Worm (Caenorhabditis elegans) whole organism, L1 larva: ENCODE results near the gene F59B2.9.

Experiments used
- C16A3.4 ChIP-seq: fragments of 150-350 bp; optimal IDR thresholded peaks from 2 replicates; lab custom pipeline; 2014; ENCODE audit warnings: missing biosample characterization, missing genetic modification characterization
- F16B12.6 ChIP-seq: fragments of 150-350 bp; optimal IDR thresholded peaks from 2 replicates; lab custom pipeline; 2014; ENCODE audit warnings: missing biosample characterization, missing genetic modification characterization
- Y116A8C.19 ChIP-seq: sonication (generic microtip); optimal IDR thresholded peaks from 2 replicates; lab custom pipeline; 2016; ENCODE audit warnings: missing compliant biosample characterization, missing genetic modification characterization, borderline replicate concordance
- aha-1 ChIP-seq: fragments of 150-350 bp; optimal IDR thresholded peaks from 2 replicates; lab custom pipeline; 2014; ENCODE audit warnings: missing biosample characterization, missing genetic modification characterization
- ama-1 ChIP-seq: fragments of 150-350 bp; optimal IDR thresholded peaks from 2 replicates; lab custom pipeline; 2014
- blmp-1 ChIP-seq: fragments of 150-350 bp; optimal IDR thresholded peaks from 2 replicates; lab custom pipeline; 2014; ENCODE audit warnings: missing biosample characterization, missing genetic modification characterization
- ceh-63 ChIP-seq: fragments of 200-800 bp; sonication (Bioruptor generic); optimal IDR thresholded peaks from 2 replicates; lab custom pipeline; 2018; ENCODE audit warnings: mild to moderate bottlenecking, missing genetic modification characterization, missing compliant biosample characterization
- ceh-82 ChIP-seq, 3 experiments: fragments of 150-350 bp in 1 of 3; sonication (generic microtip) in 2 of 3; optimal IDR thresholded peaks; 2 replicates each; lab custom pipeline; 2014 to 2017; ENCODE audit warnings: missing biosample characterization in 3 of 3, missing genetic modification characterization in 3 of 3
- dpl-1 ChIP-seq, 3 experiments: fragments of 150-350 bp in 2 of 3; sonication (generic microtip) in 1 of 3; optimal IDR thresholded peaks; 2 replicates each; lab custom pipeline; 2014 to 2017; ENCODE audit warnings: missing biosample characterization in 3 of 3, missing genetic modification characterization in 3 of 3, missing genetic modification reagents in 3 of 3
- efl-1 ChIP-seq, 4 experiments: fragments of 150-350 bp; optimal IDR thresholded peaks in 3 of 4; peaks in 1 of 4; 1 replicate in 1 of 4; 2 replicates in 3 of 4; lab custom pipeline; 2014; ENCODE audit warnings: missing biosample characterization in 2 of 4, missing genetic modification characterization in 2 of 4, missing genetic modification reagents in 2 of 4
- elt-3 ChIP-seq, 6 experiments: fragments of 150-350 bp in 1 of 6; sonication (generic microtip); optimal IDR thresholded peaks; 2 replicates each; lab custom pipeline; 2017 to 2018; ENCODE audit warnings: missing biosample characterization in 6 of 6, missing genetic modification characterization in 6 of 6, inconsistent platforms in 1 of 6
- ets-5 ChIP-seq: fragments of 200-800 bp; sonication (Bioruptor generic); IDR thresholded peaks from 2 replicates; pipeline ENCODE4 v1.3.6; 2022; ENCODE audit warnings: missing genetic modification characterization, missing compliant biosample characterization
- fkh-4 ChIP-seq: sonication (generic microtip); optimal IDR thresholded peaks from 2 replicates; lab custom pipeline; 2016; ENCODE audit warnings: missing compliant biosample characterization, missing genetic modification characterization, borderline replicate concordance
- fkh-8 ChIP-seq: sonication (generic microtip); optimal IDR thresholded peaks from 2 replicates; lab custom pipeline; 2016; ENCODE audit warnings: mild to moderate bottlenecking, missing genetic modification characterization, missing compliant biosample characterization
- fos-1 ChIP-seq: fragments of 150-350 bp; optimal IDR thresholded peaks from 2 replicates; lab custom pipeline; 2014; ENCODE audit warnings: missing biosample characterization, missing genetic modification characterization
- grh-1 ChIP-seq: fragments of 200-800 bp; sonication (Bioruptor generic); IDR thresholded peaks from 2 replicates; pipeline ENCODE4 v1.3.6; 2022; ENCODE audit warnings: missing genetic modification reagents, missing genetic modification characterization, missing compliant biosample characterization
- hlh-4 ChIP-seq: sonication (generic microtip); optimal IDR thresholded peaks from 2 replicates; lab custom pipeline; 2016; ENCODE audit warnings: mild to moderate bottlenecking, missing genetic modification characterization, missing compliant biosample characterization
- irx-1 ChIP-seq: sonication (generic microtip); optimal IDR thresholded peaks from 2 replicates; lab custom pipeline; 2016; ENCODE audit warnings: missing genetic modification characterization, missing compliant biosample characterization
- isw-1 ChIP-seq: fragments of 200-800 bp; sonication (Bioruptor generic); IDR thresholded peaks from 2 replicates; pipeline ENCODE4 v1.3.6; 2022; ENCODE audit warnings: missing genetic modification characterization, missing compliant biosample characterization
- jun-1 ChIP-seq: fragments of 150-350 bp; optimal IDR thresholded peaks from 2 replicates; lab custom pipeline; 2014; ENCODE audit warnings: missing biosample characterization, missing genetic modification reagents, missing genetic modification characterization
- lin-13 ChIP-seq: fragments of 150-350 bp; optimal IDR thresholded peaks from 2 replicates; lab custom pipeline; 2014; ENCODE audit warnings: missing biosample characterization, missing genetic modification reagents, missing genetic modification characterization
- lin-35 ChIP-seq, 2 experiments: fragments of 150-350 bp; optimal IDR thresholded peaks; 2 replicates each; lab custom pipeline; 2014; ENCODE audit warnings: missing biosample characterization in 2 of 2, missing genetic modification characterization in 2 of 2, missing genetic modification reagents in 2 of 2
- lsy-2 ChIP-seq, 2 experiments: fragments of 150-350 bp; optimal IDR thresholded peaks; 2 replicates each; lab custom pipeline; 2014; ENCODE audit warnings: missing biosample characterization in 2 of 2, missing genetic modification characterization in 2 of 2
- mef-2 ChIP-seq: fragments of 150-350 bp; optimal IDR thresholded peaks from 2 replicates; lab custom pipeline; 2014; ENCODE audit warnings: missing biosample characterization, missing genetic modification characterization
- mep-1 ChIP-seq: fragments of 150-350 bp; optimal IDR thresholded peaks from 2 replicates; lab custom pipeline; 2014; ENCODE audit warnings: missing biosample characterization, missing genetic modification characterization
- nhr-11 ChIP-seq: fragments of 150-350 bp; optimal IDR thresholded peaks from 2 replicates; lab custom pipeline; 2014; ENCODE audit warnings: missing biosample characterization, missing genetic modification characterization
- nhr-19 ChIP-seq: fragments of 200-800 bp; sonication (Bioruptor generic); conservative IDR thresholded peaks from 2 replicates; pipeline ENCODE4 v1.3.6; 2022; ENCODE audit warnings: missing genetic modification characterization, missing compliant biosample characterization
- nhr-237 ChIP-seq: fragments of 150-350 bp; optimal IDR thresholded peaks from 2 replicates; lab custom pipeline; 2014; ENCODE audit warnings: missing biosample characterization, missing genetic modification characterization
- nhr-47 ChIP-seq: sonication (generic microtip); optimal IDR thresholded peaks from 2 replicates; lab custom pipeline; 2016; ENCODE audit warnings: mild to moderate bottlenecking, missing genetic modification characterization, moderate library complexity, missing compliant biosample characterization
- nhr-71 ChIP-seq: sonication (generic microtip); optimal IDR thresholded peaks from 2 replicates; lab custom pipeline; 2016; ENCODE audit warnings: mild to moderate bottlenecking, missing genetic modification characterization, moderate library complexity, missing compliant biosample characterization
- nhr-76 ChIP-seq: sonication (generic microtip); optimal IDR thresholded peaks from 2 replicates; lab custom pipeline; 2017; ENCODE audit warnings: missing biosample characterization, missing genetic modification characterization
- nhr-84 ChIP-seq: sonication (generic microtip); optimal IDR thresholded peaks from 2 replicates; lab custom pipeline; 2017; ENCODE audit warnings: missing biosample characterization, missing genetic modification characterization
- nhr-90 ChIP-seq: sonication (generic microtip); optimal IDR thresholded peaks from 2 replicates; lab custom pipeline; 2016; ENCODE audit warnings: mild to moderate bottlenecking, missing genetic modification characterization, missing compliant biosample characterization; ENCODE audit not compliant: poor library complexity
- rnt-1 ChIP-seq: sonication (generic microtip); optimal IDR thresholded peaks from 2 replicates; lab custom pipeline; 2016; ENCODE audit warnings: mild to moderate bottlenecking, missing genetic modification characterization, moderate library complexity, missing compliant biosample characterization
- skn-1 ChIP-seq: fragments of 150-350 bp; optimal IDR thresholded peaks from 2 replicates; lab custom pipeline; 2014; ENCODE audit warnings: missing biosample characterization, missing genetic modification characterization
- snpc-4 ChIP-seq: fragments of 150-350 bp; optimal IDR thresholded peaks from 2 replicates; lab custom pipeline; 2014; ENCODE audit warnings: missing biosample characterization, missing genetic modification characterization
- sox-4 ChIP-seq: sonication (generic microtip); optimal IDR thresholded peaks from 2 replicates; lab custom pipeline; 2016; ENCODE audit warnings: missing genetic modification characterization, missing compliant biosample characterization
- sup-37 ChIP-seq: fragments of 200-800 bp; sonication (Bioruptor generic); optimal IDR thresholded peaks from 2 replicates; lab custom pipeline; 2018; ENCODE audit warnings: mild to moderate bottlenecking, missing genetic modification characterization, missing compliant biosample characterization
- swsn-7 ChIP-seq: sonication (generic microtip); optimal IDR thresholded peaks from 2 replicates; lab custom pipeline; 2016; ENCODE audit warnings: missing genetic modification characterization, missing compliant biosample characterization
- tbx-2 ChIP-seq: sonication (generic microtip); optimal IDR thresholded peaks from 2 replicates; lab custom pipeline; 2016; ENCODE audit warnings: missing genetic modification characterization, missing compliant biosample characterization
- unc-62 ChIP-seq: fragments of 150-350 bp; optimal IDR thresholded peaks from 2 replicates; lab custom pipeline; 2014; ENCODE audit warnings: missing biosample characterization, missing genetic modification reagents, missing genetic modification characterization
- unc-86 ChIP-seq: sonication (generic microtip); optimal IDR thresholded peaks from 2 replicates; lab custom pipeline; 2016; ENCODE audit warnings: missing genetic modification characterization, missing compliant biosample characterization
- unc-98 ChIP-seq: fragments of 200-800 bp; sonication (Bioruptor generic); IDR thresholded peaks from 2 replicates; pipeline ENCODE4 v1.3.6; 2022; ENCODE audit warnings: missing genetic modification characterization, missing compliant biosample characterization
- vab-15 ChIP-seq: sonication (generic microtip); optimal IDR thresholded peaks from 2 replicates; lab custom pipeline; 2017; ENCODE audit warnings: missing genotype, mild to moderate bottlenecking, missing genetic modification characterization, missing compliant biosample characterization
- zip-4 ChIP-seq: fragments of 200-800 bp; sonication (Bioruptor generic); optimal IDR thresholded peaks from 2 replicates; lab custom pipeline; 2018; ENCODE audit warnings: mild to moderate bottlenecking, missing genetic modification characterization, moderate library complexity, missing compliant biosample characterization
- ztf-11 ChIP-seq, 2 experiments: sonication (generic microtip); optimal IDR thresholded peaks; 2 replicates each; lab custom pipeline; 2016 to 2017; ENCODE audit warnings: missing genetic modification characterization in 2 of 2, missing biosample characterization in 1 of 2, missing compliant biosample characterization in 1 of 2

Gene F59B2.9

ce11 chrIII:9054414-9055147, 42.4 kb upstream of the F59B2.9 start, which contains the start of gene cls-2:
cls-2 (plus strand) TSS chrIII:9055048.
- TF ChIP-seq skn-1 (tag; lab: Kevin White, UChicago) (peak; percentile 54), ceh-82 (tag; optimal IDR thresholded peaks at IDR 0.05; lab: Kevin White, UChicago) (peak in 1 of 3 experiments; percentile 56), C16A3.4 (tag; lab: Kevin White, UChicago) (no peak), jun-1 (tag; lab: Kevin White, UChicago) (no peak), lsy-2 (tag; optimal IDR thresholded peaks at IDR 0.05; lab: Kevin White, UChicago) (peak; percentile 5 to 42), fkh-4 (tag; lab: Kevin White, UChicago) (no peak), blmp-1 (tag; lab: Kevin White, UChicago) (no peak), ama-1 (lab: Kevin White, UChicago) (no peak), ceh-63 (no peak), efl-1 (optimal IDR thresholded peaks at IDR 0.05; lab: Kevin White, UChicago) (peak in 1 of 2 experiments; percentile 37), efl-1 (GFP tag; optimal IDR thresholded peaks at IDR 0.05 in 1 of 2; lab: Kevin White, UChicago) (peak; percentile 7 to 43), mef-2 (tag; lab: Kevin White, UChicago) (no peak), unc-98 (no peak), sox-4 (tag; lab: Kevin White, UChicago) (no peak), unc-86 (tag; lab: Kevin White, UChicago) (no peak), nhr-11 (tag; lab: Kevin White, UChicago) (no peak), vab-15 (no peak), mep-1 (tag; lab: Kevin White, UChicago) (peak; percentile 16), lin-35 (GFP tag; optimal IDR thresholded peaks at IDR 0.05; lab: Kevin White, UChicago) (peak in 1 of 2 experiments; percentile 21), tbx-2 (tag; lab: Kevin White, UChicago) (no peak), zip-4 (GFP tag; lab: Kevin White, UChicago) (peak; percentile 10), F16B12.6 (tag; lab: Kevin White, UChicago) (no peak), grh-1 (GFP tag; lab: Robert Waterston, UW) (no peak), ztf-11 (tag; optimal IDR thresholded peaks at IDR 0.05; lab: Kevin White, UChicago) (no peak), dpl-1 (GFP tag; optimal IDR thresholded peaks at IDR 0.05; lab: Kevin White, UChicago) (peak in 1 of 3 experiments; percentile 20), nhr-19 (GFP tag; lab: Robert Waterston, UW) (no peak), nhr-84 (no peak), isw-1 (GFP tag; lab: Robert Waterston, UW) (no peak), ets-5 (GFP tag; lab: Robert Waterston, UW) (no peak)

ce11 chrIII:9053740-9054252, 41.6 kb upstream of the F59B2.9 start, which contains the start of gene R107.5:
R107.5 (minus strand) TSS chrIII:9053790.
- TF ChIP-seq rnt-1 (peak; percentile 83), lin-13 (peak; percentile 89), Y116A8C.19 (no peak), isw-1 (GFP tag; lab: Robert Waterston, UW) (peak; percentile 75), nhr-90 (tag; lab: Kevin White, UChicago) (peak; percentile 94), sox-4 (tag; lab: Kevin White, UChicago) (peak; percentile 22), nhr-71 (tag; lab: Kevin White, UChicago) (peak; percentile 98), nhr-76 (tag; lab: Kevin White, UChicago) (no peak), fkh-4 (tag; lab: Kevin White, UChicago) (no peak), dpl-1 (GFP tag; optimal IDR thresholded peaks at IDR 0.05; lab: Kevin White, UChicago) (peak; percentile 71 to 77 (median 74)), nhr-47 (tag; lab: Kevin White, UChicago) (peak; percentile 95), fos-1 (peak; percentile 26), efl-1 (optimal IDR thresholded peaks at IDR 0.05; lab: Kevin White, UChicago) (peak; percentile 75 to 80), efl-1 (GFP tag; optimal IDR thresholded peaks at IDR 0.05 in 1 of 2; lab: Kevin White, UChicago) (peak; percentile 73 to 95), sup-37 (GFP tag; lab: Kevin White, UChicago) (peak; percentile 65), lin-35 (GFP tag; optimal IDR thresholded peaks at IDR 0.05; lab: Kevin White, UChicago) (peak; percentile 82 to 88), mef-2 (tag; lab: Kevin White, UChicago) (no peak), ceh-82 (tag; optimal IDR thresholded peaks at IDR 0.05; lab: Kevin White, UChicago) (peak; percentile 66 to 88 (median 88)), snpc-4 (tag; lab: Kevin White, UChicago) (peak; percentile 65), swsn-7 (peak; percentile 97), nhr-237 (tag; lab: Kevin White, UChicago) (peak; percentile 93), hlh-4 (tag; lab: Kevin White, UChicago) (no peak), fkh-8 (tag; lab: Kevin White, UChicago) (peak; percentile 99), irx-1 (tag; lab: Kevin White, UChicago) (peak; percentile 83), grh-1 (GFP tag; lab: Robert Waterston, UW) (peak; percentile 91), elt-3 (tag; optimal IDR thresholded peaks at IDR 0.05; lab: Kevin White, UChicago) (peak in 4 of 6 experiments; percentile 50 to 96 (median 81)), aha-1 (peak; percentile 58), jun-1 (tag; lab: Kevin White, UChicago) (peak; percentile 91), unc-62 (GFP tag; lab: Kevin White, UChicago) (no peak), F16B12.6 (tag; lab: Kevin White, UChicago) (no peak), ceh-63 (peak; percentile 55)
